Worm (Caenorhabditis elegans) whole organism, mixed stage, embryonic: Measurements from ENCODE around the gene C01G10.14.
"Not testable (repeated sequence)": the region's sequence is repeated elsewhere in the genome, so short reads cannot be mapped to it uniquely, and the experiment has no call there.

ENCODE experiments used
- M03D4.4 ChIP-seq: sonication (generic microtip); optimal IDR thresholded peaks from 2 replicates; lab custom pipeline; 2017; ENCODE audit warnings: mild to moderate bottlenecking, missing genetic modification characterization, missing compliant biosample characterization
- bed-3 ChIP-seq: fragments of 200-800 bp; sonication (Bioruptor generic); optimal IDR thresholded peaks from 3 replicates; lab custom pipeline; 2018; ENCODE audit warnings: mild to moderate bottlenecking, missing genetic modification characterization, moderate library complexity, missing compliant biosample characterization
- blmp-1 ChIP-seq: fragments of 150-350 bp; optimal IDR thresholded peaks from 2 replicates; lab custom pipeline; 2014; ENCODE audit warnings: missing biosample characterization, missing genetic modification characterization
- ceh-43 ChIP-seq: fragments of 200-800 bp; sonication (Bioruptor generic); optimal IDR thresholded peaks from 2 replicates; lab custom pipeline; 2018; ENCODE audit warnings: mild to moderate bottlenecking, missing genetic modification characterization, moderate library complexity, missing compliant biosample characterization
- ceh-83 ChIP-seq: fragments of 200-800 bp; sonication (Bioruptor generic); optimal IDR thresholded peaks from 2 replicates; lab custom pipeline; 2018; ENCODE audit warnings: mild to moderate bottlenecking, missing genetic modification characterization, missing compliant biosample characterization
- ces-1 ChIP-seq: fragments of 150-350 bp; optimal IDR thresholded peaks from 2 replicates; lab custom pipeline; 2014; ENCODE audit warnings: missing biosample characterization, missing genetic modification reagents, missing genetic modification characterization
- drap-1 ChIP-seq: fragments of 200-800 bp; sonication (Bioruptor generic); optimal IDR thresholded peaks from 3 replicates; lab custom pipeline; 2018; ENCODE audit warnings: mild to moderate bottlenecking, missing genetic modification characterization, missing compliant biosample characterization
- elt-1 ChIP-seq: sonication (generic microtip); optimal IDR thresholded peaks from 2 replicates; lab custom pipeline; 2017; ENCODE audit warnings: missing genetic modification characterization, mild to moderate bottlenecking, missing compliant biosample characterization, antibody characterized with exemption, moderate library complexity, borderline replicate concordance; ENCODE audit not compliant: insufficient read depth
- elt-3 ChIP-seq: fragments of 150-350 bp; optimal IDR thresholded peaks from 2 replicates; lab custom pipeline; 2014; ENCODE audit warnings: missing biosample characterization, missing genetic modification characterization
- flh-1 ChIP-seq: fragments of 200-800 bp; sonication (Bioruptor generic); optimal IDR thresholded peaks from 2 replicates; lab custom pipeline; 2018; ENCODE audit warnings: mild to moderate bottlenecking, missing genetic modification characterization, moderate library complexity, missing compliant biosample characterization
- ham-2 ChIP-seq: fragments of 200-800 bp; sonication (Bioruptor generic); optimal IDR thresholded peaks from 2 replicates; lab custom pipeline; 2018; ENCODE audit warnings: mild to moderate bottlenecking, missing genetic modification characterization, missing compliant biosample characterization
- hlh-1 ChIP-seq: fragments of 150-350 bp; optimal IDR thresholded peaks from 2 replicates; lab custom pipeline; 2014; ENCODE audit warnings: missing biosample characterization, missing genetic modification reagents, missing genetic modification characterization
- lin-13 ChIP-seq: fragments of 150-350 bp; optimal IDR thresholded peaks from 2 replicates; lab custom pipeline; 2014; ENCODE audit warnings: missing biosample characterization, missing genetic modification characterization
- lsy-2 ChIP-seq: fragments of 150-350 bp; optimal IDR thresholded peaks from 2 replicates; lab custom pipeline; 2014; ENCODE audit warnings: missing biosample characterization, missing genetic modification characterization
- mab-5 ChIP-seq: fragments of 150-350 bp; optimal IDR thresholded peaks from 2 replicates; lab custom pipeline; 2014; ENCODE audit warnings: missing biosample characterization, missing genetic modification characterization
- mep-1 ChIP-seq: fragments of 150-350 bp; optimal IDR thresholded peaks from 2 replicates; lab custom pipeline; 2017; ENCODE audit warnings: missing biosample characterization, missing genetic modification reagents, missing genetic modification characterization, inconsistent platforms
- mls-2 ChIP-seq: sonication (generic microtip); optimal IDR thresholded peaks from 2 replicates; lab custom pipeline; 2016; ENCODE audit warnings: mild to moderate bottlenecking, missing genetic modification characterization, moderate library complexity, missing compliant biosample characterization
- nhr-2 ChIP-seq: fragments of 150-350 bp; optimal IDR thresholded peaks from 2 replicates; lab custom pipeline; 2014; ENCODE audit warnings: missing biosample characterization, missing genetic modification characterization
- nhr-237 ChIP-seq: fragments of 150-350 bp; optimal IDR thresholded peaks from 2 replicates; lab custom pipeline; 2014; ENCODE audit warnings: missing biosample characterization, missing genetic modification characterization
- nhr-28 ChIP-seq: fragments of 150-350 bp; optimal IDR thresholded peaks from 2 replicates; lab custom pipeline; 2014; ENCODE audit warnings: missing biosample characterization, missing genetic modification characterization
- nhr-76 ChIP-seq: sonication (generic microtip); optimal IDR thresholded peaks from 2 replicates; lab custom pipeline; 2017; ENCODE audit warnings: missing biosample characterization, missing genetic modification characterization
- pha-4 ChIP-seq: fragments of 150-350 bp; optimal IDR thresholded peaks from 2 replicates; lab custom pipeline; 2018; ENCODE audit warnings: missing biosample characterization, missing genetic modification reagents, missing genetic modification characterization
- snpc-4 ChIP-seq: fragments of 150-350 bp; optimal IDR thresholded peaks from 2 replicates; lab custom pipeline; 2014; ENCODE audit warnings: missing biosample characterization, missing genetic modification characterization
- sptf-1 ChIP-seq: sonication (generic microtip); optimal IDR thresholded peaks from 2 replicates; lab custom pipeline; 2017; ENCODE audit warnings: mild to moderate bottlenecking, missing genetic modification characterization, moderate library complexity, missing compliant biosample characterization
- tbx-8 ChIP-seq: fragments of 200-800 bp; sonication (Bioruptor generic); optimal IDR thresholded peaks from 2 replicates; lab custom pipeline; 2018; ENCODE audit warnings: mild to moderate bottlenecking, missing genetic modification characterization, moderate library complexity, missing compliant biosample characterization
- unc-120 ChIP-seq: sonication (generic microtip); optimal IDR thresholded peaks from 2 replicates; lab custom pipeline; 2017; ENCODE audit warnings: missing genetic modification characterization, missing compliant biosample characterization; ENCODE audit not compliant: poor library complexity, severe bottlenecking
- unc-39 ChIP-seq: fragments of 150-350 bp; optimal IDR thresholded peaks from 2 replicates; lab custom pipeline; 2014; ENCODE audit warnings: missing biosample characterization, missing genetic modification characterization
- unc-62 ChIP-seq: fragments of 150-350 bp; optimal IDR thresholded peaks from 2 replicates; lab custom pipeline; 2014; ENCODE audit warnings: missing biosample characterization, missing genetic modification reagents, missing genetic modification characterization
- zip-8 ChIP-seq: fragments of 150-350 bp; optimal IDR thresholded peaks from 2 replicates; lab custom pipeline; 2014; ENCODE audit warnings: missing biosample characterization, missing genetic modification characterization
- ztf-11 ChIP-seq: fragments of 150-350 bp; optimal IDR thresholded peaks from 2 replicates; lab custom pipeline; 2014; ENCODE audit warnings: missing biosample characterization, missing genetic modification characterization

C01G10.14 gene

DNA sequence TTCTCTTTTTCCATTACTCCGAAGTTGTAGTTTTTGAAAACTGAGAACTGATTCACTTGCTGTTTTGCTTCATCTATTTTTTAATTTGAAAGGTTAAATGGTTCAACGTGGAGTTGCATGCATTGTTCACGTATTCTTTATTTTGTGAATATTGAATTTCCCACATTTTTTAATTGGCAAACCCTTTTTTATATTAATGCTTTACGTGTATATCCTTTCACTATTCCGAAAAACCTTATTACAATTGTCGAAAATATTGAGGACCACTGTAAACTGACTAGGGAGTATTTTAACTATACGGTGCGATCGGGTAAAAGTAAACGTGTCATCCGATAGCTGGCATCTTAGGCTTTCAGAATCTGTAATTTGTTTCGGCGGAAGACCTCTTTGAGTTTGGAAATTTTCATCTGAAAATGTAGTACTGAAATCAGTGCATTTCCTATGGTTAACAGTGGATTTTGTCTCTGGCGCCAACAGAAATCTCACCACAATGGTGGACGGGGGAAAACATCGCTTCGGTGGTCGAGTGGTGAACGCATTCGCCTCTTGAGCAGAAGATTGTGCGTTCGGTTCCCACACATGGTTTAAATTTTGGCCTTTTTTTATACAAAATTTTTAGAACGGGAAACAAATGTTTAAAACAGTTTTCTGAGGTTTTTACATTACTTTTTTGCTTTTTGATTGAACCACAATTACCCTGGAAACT, at the start of gene C01G10.14:
Gene C01G10.14 (minus strand): TSS at position 51 of the 706 bp plus-strand sequence.
- TF ChIP-seq mab-5 (tag; lab: Kevin White, UChicago); flh-1; M03D4.4 (tag; lab: Kevin White, UChicago): not testable (repeated sequence)

ce11 chrV:15153277-15153676, 47.5 kb upstream of the C01G10.14 start, which contains the start of gene srh-55:
Gene srh-55 (plus strand): TSS chrV:15153577.
- no peak for TF ChIP-seq ztf-11 (tag; lab: Kevin White, UChicago)
- no peak for TF ChIP-seq ces-1 (GFP tag; lab: Kevin White, UChicago)
- no peak for TF ChIP-seq unc-62
- TF ChIP-seq nhr-28 (tag; lab: Kevin White, UChicago) = no peak
- TF ChIP-seq lsy-2 (tag; lab: Kevin White, UChicago) = no peak
- TF ChIP-seq elt-3 (tag; lab: Kevin White, UChicago) = no peak
- no peak for TF ChIP-seq elt-1 (tag; lab: Kevin White, UChicago)
- no peak for TF ChIP-seq ham-2 (GFP tag; lab: Kevin White, UChicago)
- TF ChIP-seq mab-5 (tag; lab: Kevin White, UChicago) = no peak
- no peak for TF ChIP-seq ceh-83 (GFP tag; lab: Kevin White, UChicago)
- no peak for TF ChIP-seq sptf-1
- TF ChIP-seq M03D4.4 (tag; lab: Kevin White, UChicago) = no peak
- TF ChIP-seq drap-1 (GFP tag; lab: Kevin White, UChicago) = no peak
- no peak for TF ChIP-seq flh-1

- no peak for TF ChIP-seq nhr-28 (tag; lab: Kevin White, UChicago)
- TF ChIP-seq unc-120 (tag; lab: Kevin White, UChicago) = no peak
- no peak for TF ChIP-seq pha-4
- no peak for TF ChIP-seq lin-13
- TF ChIP-seq tbx-8 (GFP tag; lab: Kevin White, UChicago) = no peak
- TF ChIP-seq mls-2 (tag; lab: Kevin White, UChicago) = no peak
- no peak for TF ChIP-seq drap-1 (GFP tag; lab: Kevin White, UChicago)
- no peak for TF ChIP-seq blmp-1
- no peak for TF ChIP-seq unc-62
- TF ChIP-seq bed-3 = no peak
- TF ChIP-seq sptf-1 = no peak
- TF ChIP-seq hlh-1 (tag; lab: Kevin White, UChicago) = no peak
- no peak for TF ChIP-seq ceh-83 (GFP tag; lab: Kevin White, UChicago)
Measured at ce11 chrV:15152010-15152409, 46.3 kb upstream of the C01G10.14 start.

ce11 chrV:15150661-15151060, 44.9 kb upstream of the C01G10.14 start, which contains the start of gene T09F5.2:
Gene T09F5.2 (plus strand): TSS chrV:15150961.
- TF ChIP-seq unc-39 (tag; lab: Kevin White, UChicago) (no peak), flh-1 (no peak), ces-1 (GFP tag; lab: Kevin White, UChicago) (no peak), nhr-76 (tag; lab: Kevin White, UChicago) (no peak), lin-13 (no peak), ztf-11 (tag; lab: Kevin White, UChicago) (no peak), ham-2 (GFP tag; lab: Kevin White, UChicago) (no peak), nhr-2 (tag; lab: Kevin White, UChicago) (no peak), drap-1 (GFP tag; lab: Kevin White, UChicago) (no peak), tbx-8 (GFP tag; lab: Kevin White, UChicago) (no peak), zip-8 (tag; lab: Kevin White, UChicago) (no peak), unc-62 (no peak), ceh-83 (GFP tag; lab: Kevin White, UChicago) (no peak), lsy-2 (tag; lab: Kevin White, UChicago) (no peak), nhr-237 (tag; lab: Kevin White, UChicago) (no peak), snpc-4 (no peak)

DNA sequence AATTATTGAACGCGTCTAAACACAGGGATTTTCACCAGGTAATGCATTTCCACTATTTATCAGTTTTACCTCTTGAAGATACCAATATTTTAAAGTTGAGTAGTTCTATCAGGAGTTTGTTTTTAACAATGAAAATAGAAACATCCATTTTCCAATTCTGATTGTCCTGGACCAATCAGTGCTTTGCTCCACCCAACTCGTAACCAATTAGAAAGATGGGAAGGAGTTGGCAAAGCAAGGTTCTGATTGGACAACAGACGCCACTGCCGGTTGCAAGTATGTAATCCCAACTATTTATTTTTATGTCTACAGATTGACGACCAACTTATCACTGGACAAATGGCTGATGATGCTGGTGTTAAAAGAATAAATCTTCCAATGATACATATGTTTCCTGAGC, 44.4 kb upstream of the C01G10.14 start:
- TF ChIP-seq nhr-28 (tag; lab: Kevin White, UChicago) = no peak
- TF ChIP-seq unc-120 (tag; lab: Kevin White, UChicago) = no peak
- no peak for TF ChIP-seq ceh-43 (GFP tag; lab: Kevin White, UChicago)
- TF ChIP-seq drap-1 (GFP tag; lab: Kevin White, UChicago) = no peak
- TF ChIP-seq mep-1 (tag; lab: Kevin White, UChicago) = no peak
- TF ChIP-seq unc-62 = no peak
- TF ChIP-seq ces-1 (GFP tag; lab: Kevin White, UChicago) = no peak
- TF ChIP-seq zip-8 (tag; lab: Kevin White, UChicago) = no peak
